Fruit fly (Drosophila melanogaster) whole organism, prepupa: ENCODE results near the gene Gba1b.
A peak's percentile ranks its signal among the peaks of the same experiment; 100 is the strongest.

Source experiments
- Blimp-1 ChIP-seq: fragments of 200-800 bp; sonication (Bioruptor generic); optimal IDR thresholded peaks from 3 replicates; lab custom pipeline; 2017; ENCODE audit warnings: missing biosample characterization, missing genetic modification characterization, mild to moderate bottlenecking, moderate library complexity, missing genetic modification reagents
- CG10631 ChIP-seq: fragments of 200-800 bp; sonication (Bioruptor generic); optimal IDR thresholded peaks from 2 replicates; lab custom pipeline; 2016; ENCODE audit warnings: missing biosample characterization, missing genetic modification characterization
- CG10669 ChIP-seq: fragments of 200-800 bp; sonication (Bioruptor generic); optimal IDR thresholded peaks from 3 replicates; lab custom pipeline; 2018; ENCODE audit warnings: missing biosample characterization, mild to moderate bottlenecking, missing genetic modification characterization, moderate library complexity
- CG11762 ChIP-seq: fragments of 200-800 bp; sonication (Bioruptor generic); optimal IDR thresholded peaks from 3 replicates; lab custom pipeline; 2016; ENCODE audit warnings: missing biosample characterization, missing genetic modification characterization; ENCODE audit not compliant: insufficient read depth
- CG1621 ChIP-seq: fragments of 200-800 bp; sonication (Bioruptor generic); optimal IDR thresholded peaks from 3 replicates; lab custom pipeline; 2018; ENCODE audit warnings: missing biosample characterization, mild to moderate bottlenecking, missing genetic modification characterization
- CG16779 ChIP-seq: fragments of 200-800 bp; sonication (Bioruptor generic); optimal IDR thresholded peaks from 3 replicates; lab custom pipeline; 2017; ENCODE audit warnings: missing biosample characterization, mild to moderate bottlenecking, missing genetic modification characterization
- CG3032 ChIP-seq: fragments of 200-800 bp; optimal IDR thresholded peaks from 2 replicates; lab custom pipeline; 2019; ENCODE audit warnings: missing biosample characterization, mild to moderate bottlenecking, missing genetic modification characterization, moderate library complexity
- CG32006 ChIP-seq: fragments of 200-800 bp; sonication (Bioruptor generic); optimal IDR thresholded peaks from 3 replicates; lab custom pipeline; 2017; ENCODE audit warnings: missing biosample characterization, mild to moderate bottlenecking, missing genetic modification characterization
- CG34406 ChIP-seq: fragments of 200-800 bp; sonication (Bioruptor generic); optimal IDR thresholded peaks from 3 replicates; lab custom pipeline; 2016; ENCODE audit warnings: missing biosample characterization, missing genetic modification characterization
- CG3919 ChIP-seq: fragments of 200-800 bp; sonication (Bioruptor generic); optimal IDR thresholded peaks from 3 replicates; lab custom pipeline; 2016; ENCODE audit warnings: missing biosample characterization, missing genetic modification characterization
- CG4318 ChIP-seq: fragments of 200-800 bp; sonication (Bioruptor generic); optimal IDR thresholded peaks from 3 replicates; lab custom pipeline; 2017; ENCODE audit warnings: missing biosample characterization, mild to moderate bottlenecking, missing genetic modification characterization
- CG6163 ChIP-seq: fragments of 200-800 bp; sonication (Bioruptor generic); IDR thresholded peaks from 3 replicates; pipeline ENCODE4 v1.3.6; 2022; ENCODE audit warnings: missing biosample characterization, missing genetic modification characterization
- CG6276 ChIP-seq: fragments of 200-800 bp; sonication (Bioruptor generic); optimal IDR thresholded peaks from 2 replicates; lab custom pipeline; 2017; ENCODE audit warnings: missing biosample characterization, mild to moderate bottlenecking, missing genetic modification characterization
- CG6792 ChIP-seq: fragments of 200-800 bp; sonication (Bioruptor generic); optimal IDR thresholded peaks from 3 replicates; lab custom pipeline; 2016; ENCODE audit warnings: missing biosample characterization, missing genetic modification characterization
- CG6854 ChIP-seq: fragments of 200-800 bp; sonication (Bioruptor generic); optimal IDR thresholded peaks from 2 replicates; lab custom pipeline; 2017; ENCODE audit warnings: missing biosample characterization, mild to moderate bottlenecking, missing genetic modification characterization
- CG8319 ChIP-seq: fragments of 200-800 bp; sonication (Bioruptor generic); optimal IDR thresholded peaks from 3 replicates; lab custom pipeline; 2016; ENCODE audit warnings: missing biosample characterization, missing genetic modification characterization
- CG8632 ChIP-seq: fragments of 200-800 bp; sonication (Bioruptor generic); optimal IDR thresholded peaks from 3 replicates; lab custom pipeline; 2016; ENCODE audit warnings: missing biosample characterization, missing genetic modification characterization
- CG9139 ChIP-seq: fragments of 200-800 bp; sonication (Bioruptor generic); optimal IDR thresholded peaks from 3 replicates; lab custom pipeline; 2017; ENCODE audit warnings: missing biosample characterization, mild to moderate bottlenecking, missing genetic modification characterization
- Eip78C ChIP-seq: fragments of 200-800 bp; sonication (Bioruptor generic); peaks from one replicate; lab custom pipeline; 2016; ENCODE audit warnings: missing biosample characterization, missing genetic modification characterization
- Eip93F ChIP-seq: fragments of 200-800 bp; sonication (Bioruptor generic); optimal IDR thresholded peaks from 2 replicates; lab custom pipeline; 2016; ENCODE audit warnings: missing biosample characterization, mild to moderate bottlenecking, missing genetic modification characterization
- Ets96B ChIP-seq: fragments of 200-800 bp; optimal IDR thresholded peaks from 2 replicates; lab custom pipeline; 2019; ENCODE audit warnings: missing biosample characterization, mild to moderate bottlenecking, missing genetic modification characterization, moderate library complexity
- Hr4 ChIP-seq: fragments of 200-800 bp; sonication (Bioruptor generic); optimal IDR thresholded peaks from 3 replicates; lab custom pipeline; 2016; ENCODE audit warnings: missing biosample characterization, missing genetic modification characterization
- OdsH ChIP-seq: fragments of 200-800 bp; sonication (Bioruptor generic); optimal IDR thresholded peaks from 3 replicates; lab custom pipeline; 2016; ENCODE audit warnings: missing biosample characterization, missing genetic modification characterization
- Smox ChIP-seq: fragments of 200-800 bp; sonication (Bioruptor generic); optimal IDR thresholded peaks from 3 replicates; lab custom pipeline; 2016; ENCODE audit warnings: missing biosample characterization, missing genetic modification characterization
- Sox14 ChIP-seq: fragments of 200-800 bp; sonication (Bioruptor generic); optimal IDR thresholded peaks from 3 replicates; lab custom pipeline; 2016; ENCODE audit warnings: missing biosample characterization, missing genetic modification characterization
- Sox15 ChIP-seq: fragments of 200-800 bp; sonication (Bioruptor generic); optimal IDR thresholded peaks from 3 replicates; lab custom pipeline; 2016; ENCODE audit warnings: missing biosample characterization, missing genetic modification characterization
- achi ChIP-seq: fragments of 200-800 bp; sonication (Bioruptor generic); optimal IDR thresholded peaks from 3 replicates; lab custom pipeline; 2016; ENCODE audit warnings: missing biosample characterization, missing genetic modification characterization
- cyc ChIP-seq: fragments of 200-800 bp; sonication (Bioruptor generic); optimal IDR thresholded peaks from 3 replicates; lab custom pipeline; 2016; ENCODE audit warnings: missing biosample characterization, missing genetic modification characterization
- dac ChIP-seq: fragments of 200-800 bp; sonication (Bioruptor generic); optimal IDR thresholded peaks from 2 replicates; lab custom pipeline; 2017; ENCODE audit warnings: missing biosample characterization, mild to moderate bottlenecking, missing genetic modification characterization
- eg ChIP-seq: fragments of 200-800 bp; sonication (Bioruptor generic); IDR thresholded peaks from 3 replicates; pipeline ENCODE4 v1.3.6; 2022; ENCODE audit warnings: missing biosample characterization, missing genetic modification characterization
- fd59A ChIP-seq: fragments of 200-800 bp; sonication (Bioruptor generic); optimal IDR thresholded peaks from 2 replicates; lab custom pipeline; 2017; ENCODE audit warnings: missing biosample characterization, mild to moderate bottlenecking, missing genetic modification characterization, missing genetic modification reagents
- fkh ChIP-seq: fragments of 200-800 bp; sonication (Bioruptor generic); optimal IDR thresholded peaks from 3 replicates; lab custom pipeline; 2017; ENCODE audit warnings: missing biosample characterization, mild to moderate bottlenecking, missing genetic modification characterization, moderate library complexity
- lz ChIP-seq: fragments of 200-800 bp; sonication (Bioruptor generic); optimal IDR thresholded peaks from 3 replicates; lab custom pipeline; 2016; ENCODE audit warnings: missing biosample characterization, missing genetic modification characterization
- net ChIP-seq: fragments of 200-800 bp; sonication (Bioruptor generic); optimal IDR thresholded peaks from 3 replicates; lab custom pipeline; 2016; ENCODE audit warnings: missing biosample characterization, missing genetic modification characterization
- pdm3 ChIP-seq: fragments of 200-800 bp; sonication (Bioruptor generic); optimal IDR thresholded peaks from 3 replicates; lab custom pipeline; 2016; ENCODE audit warnings: missing biosample characterization, missing genetic modification characterization
- spab ChIP-seq: fragments of 200-800 bp; sonication (Bioruptor generic); optimal IDR thresholded peaks from 2 replicates; lab custom pipeline; 2017; ENCODE audit warnings: missing biosample characterization, mild to moderate bottlenecking, missing genetic modification characterization, missing genetic modification reagents
- ss ChIP-seq, 2 experiments: fragments of 200-800 bp; sonication (Bioruptor generic); optimal IDR thresholded peaks; 2 replicates in 1 of 2; 3 replicates in 1 of 2; lab custom pipeline; 2017 to 2018; ENCODE audit warnings: mild to moderate bottlenecking in 2 of 2, missing biosample characterization in 2 of 2, missing genetic modification characterization in 2 of 2, moderate library complexity in 1 of 2
- svp ChIP-seq: fragments of 200-800 bp; sonication (Bioruptor generic); peaks from one replicate; lab custom pipeline; 2016; ENCODE audit warnings: missing biosample characterization, missing genetic modification characterization
- topi ChIP-seq: fragments of 200-800 bp; sonication (Bioruptor generic); optimal IDR thresholded peaks from 3 replicates; lab custom pipeline; 2016; ENCODE audit warnings: missing biosample characterization, missing genetic modification characterization
- vri ChIP-seq: fragments of 200-800 bp; sonication (Bioruptor generic); optimal IDR thresholded peaks from 3 replicates; lab custom pipeline; 2016; ENCODE audit warnings: missing biosample characterization, mild to moderate bottlenecking, missing genetic modification characterization

The Gba1b gene

dm6 chr3R:23734573-23735404 lies 30.2 kb downstream of the Gba1b start (continued):
- TF ChIP-seq CG32006 (GFP tag; lab: Kevin White, UChicago), result peak; percentile 76
- no peak for TF ChIP-seq fkh (GFP tag; lab: Kevin White, UChicago)
- peak; percentile 65 for TF ChIP-seq eg (GFP tag; lab: Robert Waterston, UW)
- no peak for TF ChIP-seq cyc (GFP tag; lab: Kevin White, UChicago)
- no peak for TF ChIP-seq lz
- TF ChIP-seq CG6854 (GFP tag; lab: Kevin White, UChicago), result no peak
- TF ChIP-seq CG1621, result no peak
- no peak for TF ChIP-seq topi (GFP tag; lab: Kevin White, UChicago)
- TF ChIP-seq OdsH (GFP tag; lab: Kevin White, UChicago), result peak; percentile 26
- 0 out of 3 replicates have a peak, but pooled peaks have one; percentile 36 for TF ChIP-seq CG6163 (GFP tag; lab: Robert Waterston, UW)
- TF ChIP-seq CG11762, result no peak
- TF ChIP-seq, all 60 proteins: peak for 26

- no peak for TF ChIP-seq vri (GFP tag; lab: Kevin White, UChicago)
- TF ChIP-seq ss (GFP tag; optimal IDR thresholded peaks at IDR 0.05; lab: Kevin White, UChicago), result peak in 1 of 2 experiments; percentile 11
- peak; percentile 36 for TF ChIP-seq Eip78C (GFP tag; lab: Kevin White, UChicago)
- no peak for TF ChIP-seq CG3032
- TF ChIP-seq Smox (GFP tag; lab: Kevin White, UChicago), result no peak
- TF ChIP-seq CG6163 (GFP tag; lab: Robert Waterston, UW), result 0 out of 3 replicates have a peak, but pooled peaks have one; percentile 10
These were observed 31.0 kb downstream of the Gba1b start for dm6 chr3R:23735648-23736047.

- TF ChIP-seq Sox15 (GFP tag; lab: Kevin White, UChicago) (no peak), fkh (GFP tag; lab: Kevin White, UChicago) (peak; percentile 56), CG16779 (tag; lab: Kevin White, UChicago) (no peak)
- TF ChIP-seq, all 60 proteins: peak for 1
These were observed 31.8 kb downstream of the Gba1b start for dm6 chr3R:23736365-23736764.

dm6 chr3R:23737676-23738574 lies 33.3 kb downstream of the Gba1b start:
- TF ChIP-seq net, result no peak
- TF ChIP-seq CG8319 (GFP tag; lab: Kevin White, UChicago), result no peak
- TF ChIP-seq CG8632 (GFP tag; lab: Kevin White, UChicago), result peak; percentile 41
- peak; percentile 52 for TF ChIP-seq CG4318 (GFP tag; lab: Kevin White, UChicago)
- peak; percentile 11 for TF ChIP-seq Sox14 (GFP tag; lab: Kevin White, UChicago)
- TF ChIP-seq CG3919 (GFP tag; lab: Kevin White, UChicago), result peak; percentile 17
- no peak for TF ChIP-seq vri (GFP tag; lab: Kevin White, UChicago)
- TF ChIP-seq CG9139, result peak; percentile 1
- TF ChIP-seq CG6276 (GFP tag; lab: Kevin White, UChicago), result peak; percentile 47
- TF ChIP-seq fd59A, result no peak
- TF ChIP-seq CG6792, result no peak
- peak; percentile 16 for TF ChIP-seq pdm3 (GFP tag; lab: Kevin White, UChicago)
- no peak for TF ChIP-seq svp (GFP tag; lab: Kevin White, UChicago)
- TF ChIP-seq CG11762, result peak; percentile 12
- peak; percentile 72 for TF ChIP-seq fkh (GFP tag; lab: Kevin White, UChicago)
- no peak for TF ChIP-seq Blimp-1
- no peak; the same call in 2 of the 3 replicates for TF ChIP-seq eg (GFP tag; lab: Robert Waterston, UW)
- TF ChIP-seq achi (GFP tag; lab: Kevin White, UChicago), result peak; percentile 55
- TF ChIP-seq CG10631 (GFP tag; lab: Kevin White, UChicago), result peak; percentile 26
- TF ChIP-seq ss (GFP tag; optimal IDR thresholded peaks at IDR 0.05; lab: Kevin White, UChicago), result peak in 1 of 2 experiments; percentile 50
- no peak for TF ChIP-seq Eip93F (GFP tag; lab: Kevin White, UChicago)
- TF ChIP-seq spab (GFP tag; lab: Kevin White, UChicago), result peak; percentile 46
- TF ChIP-seq Eip78C (GFP tag; lab: Kevin White, UChicago), result peak; percentile 61
- TF ChIP-seq Ets96B (tag; lab: Kevin White, UChicago), result peak; percentile 28
- TF ChIP-seq CG10669 (GFP tag; lab: Kevin White, UChicago), result peak; percentile 46
- peak; percentile 1 for TF ChIP-seq dac (GFP tag; lab: Kevin White, UChicago)
- peak; percentile 73 for TF ChIP-seq Hr4 (GFP tag; lab: Kevin White, UChicago)
- peak; percentile 4 for TF ChIP-seq CG3032
- peak; percentile 50 for TF ChIP-seq CG34406 (GFP tag; lab: Kevin White, UChicago)
- TF ChIP-seq OdsH (GFP tag; lab: Kevin White, UChicago), result peak; percentile 33
